Comparison of ENCODE assay signal across 1 fruit fly cellular context in the genomic region with DNA sequence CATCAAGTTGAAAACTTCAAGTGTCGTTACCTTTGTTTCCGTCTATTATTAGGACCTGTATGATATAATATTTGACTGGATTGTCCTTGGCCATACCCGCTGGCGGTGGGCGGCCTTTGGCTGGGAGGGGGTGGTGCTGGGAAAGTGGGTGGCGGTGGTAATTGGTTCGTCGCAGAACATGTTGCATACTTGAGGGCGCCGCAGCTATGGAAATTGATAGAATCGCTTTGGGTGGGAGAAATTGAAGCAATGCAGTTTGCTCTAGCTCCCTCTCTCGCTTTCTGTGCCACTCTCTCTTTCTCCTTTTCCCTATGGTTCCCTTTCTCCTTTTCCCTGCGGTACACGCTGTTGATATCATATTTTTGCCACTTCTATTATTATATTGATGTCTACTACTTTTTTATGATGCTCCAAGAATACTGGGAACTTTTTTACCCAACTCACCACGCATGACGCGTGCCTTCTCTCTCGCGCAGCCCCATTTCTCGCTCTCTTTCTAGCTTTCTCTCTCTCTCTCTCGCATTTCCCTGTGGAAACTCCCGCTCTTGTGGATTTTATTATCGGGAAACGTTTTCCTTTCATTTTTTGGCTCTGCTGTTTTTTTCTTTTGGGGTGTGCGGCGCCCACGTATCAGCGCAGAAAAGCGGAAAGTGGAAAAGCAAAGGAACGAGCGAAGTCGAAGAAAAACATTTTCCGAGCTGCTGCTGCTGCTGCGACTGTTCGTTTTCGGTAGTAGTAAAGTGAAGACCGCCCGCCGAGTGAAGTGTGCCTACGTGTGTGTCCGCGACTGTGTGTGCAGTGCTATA.
A peak's percentile ranks its signal among the peaks of the same experiment; 100 is the strongest.
TF ChIP-seq lines count a peak whose summit lies in the region.

No protein-coding gene starts in this region.

TF ChIP-seq in whole organism, embryonic, 481 proteins besides CTCF, POLR2A, EP300 and RAD21 (continued from another document):
- peak; percentile 70 for TF ChIP-seq CG15073 (GFP tag; optimal IDR thresholded peaks at IDR 0.05; lab: Kevin White, UChicago)
- TF ChIP-seq sens (GFP tag; lab: Kevin White, UChicago) = peak; percentile 66
- no peak for TF ChIP-seq NC2α (GFP tag; optimal IDR thresholded peaks at IDR 0.05; lab: Kevin White, UChicago)
- peak; percentile 63 for TF ChIP-seq abd-A (tag; optimal IDR thresholded peaks at IDR 0.05; lab: Kevin White, UChicago)
- TF ChIP-seq slp2 (GFP tag; optimal IDR thresholded peaks at IDR 0.05; lab: Kevin White, UChicago) = no peak
- TF ChIP-seq Trl (optimal IDR thresholded peaks at IDR 0.05; lab: Kevin White, UChicago) = peak; percentile 67 to 81
- TF ChIP-seq Trl (GFP tag; optimal IDR thresholded peaks at IDR 0.05; lab: Kevin White, UChicago) = no peak
- TF ChIP-seq scrt (GFP tag; optimal IDR thresholded peaks at IDR 0.05; lab: Kevin White, UChicago) = peak; percentile 74
- TF ChIP-seq ewg (GFP tag; optimal IDR thresholded peaks at IDR 0.05; lab: Kevin White, UChicago) = peak; percentile 76
- no peak for TF ChIP-seq CG10462 (GFP tag; optimal IDR thresholded peaks at IDR 0.05; lab: Kevin White, UChicago)
- no peak for TF ChIP-seq CHES-1-like (GFP tag; optimal IDR thresholded peaks at IDR 0.05; lab: Kevin White, UChicago)
- no peak for TF ChIP-seq Dip2 (GFP tag; IDR thresholded peaks at IDR 0.05; lab: Robert Waterston, UW)
- TF ChIP-seq so (GFP tag; IDR thresholded peaks at IDR 0.05; lab: Robert Waterston, UW) = 0 out of 3 replicates have a peak, but pooled peaks have one; percentile 6
- TF ChIP-seq cad (GFP tag; optimal IDR thresholded peaks at IDR 0.05; lab: Kevin White, UChicago) = no peak
- peak; percentile 57 for TF ChIP-seq CG11696 (GFP tag; IDR thresholded peaks at IDR 0.05; lab: Robert Waterston, UW)
- no peak for TF ChIP-seq Doc3 (GFP tag; IDR thresholded peaks at IDR 0.05; lab: Robert Waterston, UW; ENCODE audit: partially characterized antibody)
- TF ChIP-seq Fer3 (tag; optimal IDR thresholded peaks at IDR 0.05; lab: Kevin White, UChicago) = no peak
- TF ChIP-seq CG8478 (optimal IDR thresholded peaks at IDR 0.05; lab: Kevin White, UChicago) = no peak
- TF ChIP-seq Med (GFP tag; lab: Kevin White, UChicago) = peak; percentile 55
